Worm (Caenorhabditis elegans): ENCODE data around the gene cni-1.

ce11 chrV:13130439-13130840 lies 49.7 kb upstream of the cni-1 start:
- TF ChIP-seq blmp-1 (tag; optimal IDR thresholded peaks at IDR 0.05) (no peak), hlh-1 (tag; optimal IDR thresholded peaks at IDR 0.05) (peak; percentile 80), snpc-4 (tag; optimal IDR thresholded peaks at IDR 0.05) (no peak), bed-3 (GFP tag; optimal IDR thresholded peaks at IDR 0.05) (no peak)

All from whole organism, mixed stage, embryonic.